Worm (Caenorhabditis elegans): ENCODE data around the gene T23F11.6.
A peak's percentile ranks its signal among the peaks of the same experiment; 100 is the strongest.

The T23F11.6 gene

DNA sequence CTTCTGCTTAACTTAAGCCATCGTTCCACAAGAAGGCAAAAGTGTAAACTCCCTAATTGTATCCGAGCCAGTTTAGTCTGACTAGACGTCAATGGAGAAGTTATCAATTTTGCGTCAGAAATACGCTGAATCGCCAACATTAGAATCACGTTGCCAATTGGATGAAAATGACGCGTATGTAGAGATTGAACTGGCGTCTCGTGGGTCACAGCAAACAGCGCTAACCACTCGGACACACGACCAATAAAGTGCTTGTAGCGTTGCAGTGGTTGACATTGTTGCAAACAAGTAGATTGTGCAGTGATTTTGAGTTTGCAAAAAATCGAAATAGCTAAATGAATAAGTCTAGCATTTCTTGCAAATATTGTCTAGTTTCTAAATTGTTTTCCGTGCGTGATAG, 41.9 kb upstream of the T23F11.6 start (continued):
- TF ChIP-seq unc-3 (GFP tag; conservative IDR thresholded peaks at IDR 0.05): peak; percentile 40; the same call in 1 of the 2 replicates
- peak; percentile 61 for TF ChIP-seq unc-3 (tag; optimal IDR thresholded peaks at IDR 0.05)
- peak; percentile 29 for TF ChIP-seq eyg-1 (tag; optimal IDR thresholded peaks at IDR 0.05)
- peak; percentile 34 for TF ChIP-seq ceh-2 (tag; optimal IDR thresholded peaks at IDR 0.05)
- peak; percentile 75 for TF ChIP-seq ttx-3 (tag; optimal IDR thresholded peaks at IDR 0.05)
- TF ChIP-seq C38D4.7 (GFP tag; optimal IDR thresholded peaks at IDR 0.05): peak; percentile 74
- peak; percentile 59 for TF ChIP-seq nfya-1 (tag; optimal IDR thresholded peaks at IDR 0.05)
- TF ChIP-seq ceh-34 (tag; optimal IDR thresholded peaks at IDR 0.05): peak; percentile 77
- TF ChIP-seq mec-3 (tag; optimal IDR thresholded peaks at IDR 0.05; ENCODE audit: borderline replicate concordance): no peak
- peak; percentile 63 for TF ChIP-seq pha-2 (tag; optimal IDR thresholded peaks at IDR 0.05)
- TF ChIP-seq ceh-48 (tag; optimal IDR thresholded peaks at IDR 0.05): peak; percentile 65
- TF ChIP-seq elt-4 (tag; optimal IDR thresholded peaks at IDR 0.05): no peak
- peak; percentile 60 for TF ChIP-seq ztf-16 (tag; optimal IDR thresholded peaks at IDR 0.05)
- TF ChIP-seq gmeb-2 (tag; optimal IDR thresholded peaks at IDR 0.05): peak; percentile 80
- TF ChIP-seq npax-4 (tag; optimal IDR thresholded peaks at IDR 0.05): peak; percentile 65
- peak; percentile 75 for TF ChIP-seq nhr-232 (tag; optimal IDR thresholded peaks at IDR 0.05)
- peak; percentile 66 for TF ChIP-seq dmd-4 (tag; optimal IDR thresholded peaks at IDR 0.05; ENCODE audit: borderline replicate concordance)
- peak; percentile 44 for TF ChIP-seq pqm-1 (tag; optimal IDR thresholded peaks at IDR 0.05)
- TF ChIP-seq ama-1 (optimal IDR thresholded peaks at IDR 0.05): no peak
- peak; percentile 74 for TF ChIP-seq tbx-2 (tag; optimal IDR thresholded peaks at IDR 0.05)
- TF ChIP-seq dve-1 (tag; optimal IDR thresholded peaks at IDR 0.05): peak; percentile 77
- TF ChIP-seq T23F11.4 (GFP tag; optimal IDR thresholded peaks at IDR 0.05): peak; percentile 63
- TF ChIP-seq rnt-1 (tag; optimal IDR thresholded peaks at IDR 0.05): peak; percentile 62
- TF ChIP-seq pat-9 (tag; optimal IDR thresholded peaks at IDR 0.05): peak; percentile 74
- TF ChIP-seq pag-3 (tag; optimal IDR thresholded peaks at IDR 0.05; ENCODE audit: borderline replicate concordance): no peak
- peak; percentile 81 for TF ChIP-seq fkh-6 (tag; optimal IDR thresholded peaks at IDR 0.05)
- TF ChIP-seq ets-4 (tag; optimal IDR thresholded peaks at IDR 0.05): peak; percentile 68
- peak; percentile 59 for TF ChIP-seq unc-86 (tag; optimal IDR thresholded peaks at IDR 0.05)
- TF ChIP-seq ceh-14 (tag; optimal IDR thresholded peaks at IDR 0.05): peak; percentile 45
- peak; percentile 83 for TF ChIP-seq elt-2 (tag; optimal IDR thresholded peaks at IDR 0.05)
- TF ChIP-seq F13H6.1 (tag; optimal IDR thresholded peaks at IDR 0.05): peak; percentile 31
- TF ChIP-seq C08G9.2 (tag; optimal IDR thresholded peaks at IDR 0.05): peak; percentile 62
- peak; percentile 87 for TF ChIP-seq hlh-6 (tag; optimal IDR thresholded peaks at IDR 0.05)
- peak; percentile 73 for TF ChIP-seq ceh-19 (GFP tag; optimal IDR thresholded peaks at IDR 0.05)
- no peak for TF ChIP-seq pros-1 (tag; optimal IDR thresholded peaks at IDR 0.05)
- peak; percentile 62 for TF ChIP-seq ceh-9 (tag; optimal IDR thresholded peaks at IDR 0.05)
- peak; percentile 30 for TF ChIP-seq ceh-31 (tag; optimal IDR thresholded peaks at IDR 0.05)
- peak; percentile 57 for TF ChIP-seq hlh-15 (tag; optimal IDR thresholded peaks at IDR 0.05)
- TF ChIP-seq pha-4 (tag; optimal IDR thresholded peaks at IDR 0.05): no peak
- TF ChIP-seq Y22D7AL.16 (tag; optimal IDR thresholded peaks at IDR 0.05): peak; percentile 63
- no peak for TF ChIP-seq unc-42 (tag; optimal IDR thresholded peaks at IDR 0.05)
- TF ChIP-seq sox-4 (tag; optimal IDR thresholded peaks at IDR 0.05): peak; percentile 72
- peak; percentile 35 for TF ChIP-seq ceh-18 (tag; optimal IDR thresholded peaks at IDR 0.05)
- peak; percentile 86 for TF ChIP-seq che-1 (tag; optimal IDR thresholded peaks at IDR 0.05)
- TF ChIP-seq hlh-13 (GFP tag; optimal IDR thresholded peaks at IDR 0.05): peak; percentile 77
- peak; percentile 62 for TF ChIP-seq sdc-2 (tag; optimal IDR thresholded peaks at IDR 0.05)
- TF ChIP-seq fkh-10 (GFP tag; optimal IDR thresholded peaks at IDR 0.05): no peak
- peak; percentile 80 for TF ChIP-seq syd-9 (tag; optimal IDR thresholded peaks at IDR 0.05)
- TF ChIP-seq madf-2 (tag; optimal IDR thresholded peaks at IDR 0.05): peak; percentile 84
- peak; percentile 88 for TF ChIP-seq ref-2 (tag; optimal IDR thresholded peaks at IDR 0.05)
- peak; percentile 63; the same call in 1 of the 2 replicates for TF ChIP-seq ceh-45 (GFP tag; IDR thresholded peaks at IDR 0.05)
- no peak for TF ChIP-seq odd-2 (tag; optimal IDR thresholded peaks at IDR 0.05)
- no peak for TF ChIP-seq tbx-7 (tag; optimal IDR thresholded peaks at IDR 0.05)
